Fruit fly (Drosophila melanogaster) whole organism, embryonic: Measurements from ENCODE around the gene ND-B17.

Source experiments
- Abd-B ChIP-seq: fragments of 200-800 bp; sonication (Bioruptor generic); optimal IDR thresholded peaks from 2 replicates; lab custom pipeline; 2018; ENCODE audit warnings: missing biosample characterization, mild to moderate bottlenecking, missing genetic modification characterization, moderate library complexity
- Atf-2 ChIP-seq: fragments of 200-800 bp; sonication (Bioruptor generic); optimal IDR thresholded peaks from 2 replicates; lab custom pipeline; 2016; ENCODE audit warnings: missing biosample characterization, missing genetic modification characterization
- CG12071 ChIP-seq: fragments of 200-800 bp; sonication (Bioruptor generic); optimal IDR thresholded peaks from 3 replicates; lab custom pipeline; 2018; ENCODE audit warnings: missing biosample characterization, mild to moderate bottlenecking, missing genetic modification characterization
- CG12219 ChIP-seq: fragments of 200-800 bp; sonication (Bioruptor generic); optimal IDR thresholded peaks from 3 replicates; lab custom pipeline; 2018; ENCODE audit warnings: missing biosample characterization, mild to moderate bottlenecking, missing genetic modification characterization
- CG1233 ChIP-seq: fragments of 200-800 bp; sonication (Bioruptor generic); optimal IDR thresholded peaks from 4 replicates; lab custom pipeline; 2018; ENCODE audit warnings: missing biosample characterization, mild to moderate bottlenecking, missing genetic modification characterization
- CG14441 ChIP-seq: fragments of 200-800 bp; sonication (Bioruptor generic); IDR thresholded peaks from 2 replicates; pipeline ENCODE4 v1.3.6; 2022; ENCODE audit warnings: missing biosample characterization, missing genetic modification characterization
- CG1529 ChIP-seq: fragments of 200-800 bp; sonication (Bioruptor generic); optimal IDR thresholded peaks from 3 replicates; lab custom pipeline; 2018; ENCODE audit warnings: missing biosample characterization, missing genetic modification characterization
- CG17912 ChIP-seq: fragments of 200-800 bp; sonication (Bioruptor generic); optimal IDR thresholded peaks from 2 replicates; lab custom pipeline; 2018; ENCODE audit warnings: missing biosample characterization, mild to moderate bottlenecking, missing genetic modification characterization
- CG18011 ChIP-seq: fragments of 200-800 bp; sonication (Bioruptor generic); optimal IDR thresholded peaks from 2 replicates; lab custom pipeline; 2017; ENCODE audit warnings: missing biosample characterization, missing genetic modification characterization, mild to moderate bottlenecking, moderate library complexity, missing genotype
- CG1832 ChIP-seq: fragments of 200-800 bp; sonication (Bioruptor generic); optimal IDR thresholded peaks from 2 replicates; lab custom pipeline; 2017; ENCODE audit warnings: missing biosample characterization, mild to moderate bottlenecking, missing genetic modification characterization, inconsistent platforms
- CG2120 ChIP-seq: fragments of 200-800 bp; sonication (Bioruptor generic); optimal IDR thresholded peaks from 3 replicates; lab custom pipeline; 2016; ENCODE audit warnings: missing biosample characterization, missing genetic modification characterization
- CG2129 ChIP-seq: fragments of 200-800 bp; sonication (Bioruptor generic); IDR thresholded peaks from 2 replicates; pipeline ENCODE4 v1.3.6; 2022; ENCODE audit warnings: missing biosample characterization, missing genetic modification characterization; ENCODE audit not compliant: partially characterized antibody
- CG2678 ChIP-seq: fragments of 200-800 bp; sonication (Bioruptor generic); optimal IDR thresholded peaks from 3 replicates; lab custom pipeline; 2019; ENCODE audit warnings: missing biosample characterization, mild to moderate bottlenecking, missing genetic modification characterization, moderate library complexity
- CG3065 ChIP-seq: fragments of 200-800 bp; sonication (Bioruptor generic); optimal IDR thresholded peaks from 2 replicates; lab custom pipeline; 2016; ENCODE audit warnings: missing biosample characterization, missing genetic modification characterization
- CG31224 ChIP-seq: fragments of 200-800 bp; sonication (Bioruptor generic); IDR thresholded peaks from 2 replicates; pipeline ENCODE4 v1.3.6; 2022; ENCODE audit warnings: missing biosample characterization, missing genetic modification characterization
- CG31365 ChIP-seq: fragments of 200-800 bp; sonication (Bioruptor generic); optimal IDR thresholded peaks from 2 replicates; lab custom pipeline; 2018; ENCODE audit warnings: missing biosample characterization, mild to moderate bottlenecking, missing genetic modification characterization
- CG32532 ChIP-seq: fragments of 200-800 bp; sonication (Bioruptor generic); IDR thresholded peaks from 2 replicates; pipeline ENCODE4 v1.3.6; 2022; ENCODE audit warnings: missing biosample characterization, missing genetic modification characterization
- CG34224 ChIP-seq: fragments of 200-800 bp; sonication (Bioruptor generic); IDR thresholded peaks from 3 replicates; pipeline ENCODE4 v1.3.6; 2022; ENCODE audit warnings: missing biosample characterization, missing genetic modification characterization; ENCODE audit not compliant: partially characterized antibody
- CG4424 ChIP-seq: fragments of 200-800 bp; sonication (Bioruptor generic); optimal IDR thresholded peaks from 3 replicates; lab custom pipeline; 2016; ENCODE audit warnings: missing biosample characterization, missing genetic modification characterization
- CG6689 ChIP-seq: fragments of 200-800 bp; sonication (Bioruptor generic); IDR thresholded peaks from 2 replicates; pipeline ENCODE4 v1.3.6; 2022; ENCODE audit warnings: missing biosample characterization, missing genetic modification characterization
- CG6791 ChIP-seq: fragments of 200-800 bp; sonication (Bioruptor generic); IDR thresholded peaks from 3 replicates; pipeline ENCODE4 v1.3.6; 2022; ENCODE audit warnings: missing biosample characterization, missing genetic modification characterization; ENCODE audit not compliant: partially characterized antibody
- CG7839 ChIP-seq: fragments of 200-800 bp; sonication (Bioruptor generic); optimal IDR thresholded peaks from 3 replicates; lab custom pipeline; 2018; ENCODE audit warnings: missing biosample characterization, mild to moderate bottlenecking, missing genetic modification characterization, moderate library complexity
- CkIIα-i1 ChIP-seq: fragments of 200-800 bp; sonication (Bioruptor generic); IDR thresholded peaks from 2 replicates; pipeline ENCODE4 v1.3.6; 2022; ENCODE audit warnings: missing biosample characterization, missing genetic modification characterization
- Dref ChIP-seq: fragments of 200-800 bp; sonication (Bioruptor generic); IDR thresholded peaks from 2 replicates; pipeline ENCODE4 v1.3.6; 2022; ENCODE audit warnings: missing biosample characterization, missing genetic modification characterization
- Eip74EF ChIP-seq, 2 experiments: fragments of 200-800 bp in 1 of 2; fragments of >200 bp in 1 of 2; sonication (Bioruptor generic) in 1 of 2; optimal IDR thresholded peaks; 2 replicates each; lab custom pipeline; 2017 to 2019; ENCODE audit warnings: missing biosample characterization in 2 of 2, missing genetic modification characterization in 2 of 2, mild to moderate bottlenecking in 1 of 2, moderate library complexity in 1 of 2
- Ets65A ChIP-seq: fragments of 200-800 bp; sonication (Bioruptor generic); peaks from one replicate; lab custom pipeline; 2016; ENCODE audit warnings: missing biosample characterization, missing genetic modification characterization
- H15 ChIP-seq: fragments of 200-800 bp; sonication (Bioruptor generic); IDR thresholded peaks from 3 replicates; pipeline ENCODE4 v1.3.6; 2022; ENCODE audit warnings: missing biosample characterization, missing genetic modification characterization
- H2.0 ChIP-seq: fragments of 200-800 bp; sonication (Bioruptor generic); IDR thresholded peaks from 2 replicates; pipeline ENCODE4 v1.3.6; 2022; ENCODE audit warnings: missing biosample characterization, missing genetic modification characterization
- HmgD ChIP-seq: fragments of 200-800 bp; sonication (Bioruptor generic); optimal IDR thresholded peaks from 3 replicates; lab custom pipeline; 2016; ENCODE audit warnings: missing biosample characterization, missing genetic modification characterization
- Pdp1 ChIP-seq, 2 experiments: fragments of 200-800 bp; sonication (Bioruptor generic); optimal IDR thresholded peaks; 3 replicates each; lab custom pipeline; 2016; ENCODE audit warnings: missing biosample characterization in 2 of 2, missing genetic modification characterization in 2 of 2, mild to moderate bottlenecking in 1 of 2, moderate library complexity in 1 of 2
- Ravus ChIP-seq: fragments of 200-800 bp; sonication (Bioruptor generic); IDR thresholded peaks from 2 replicates; pipeline ENCODE4 v1.3.6; 2022; ENCODE audit warnings: missing biosample characterization, missing genetic modification characterization
- Sox102F ChIP-seq: fragments of 200-800 bp; sonication (Bioruptor generic); optimal IDR thresholded peaks from 2 replicates; lab custom pipeline; 2018; ENCODE audit warnings: missing biosample characterization, mild to moderate bottlenecking, missing genetic modification characterization, moderate library complexity
- Vsx1 ChIP-seq: fragments of 200-800 bp; sonication (Bioruptor generic); optimal IDR thresholded peaks from 2 replicates; lab custom pipeline; 2017; ENCODE audit warnings: missing biosample characterization, mild to moderate bottlenecking, missing genetic modification characterization, missing genetic modification reagents
- bbx ChIP-seq: fragments of 200-800 bp; sonication (Bioruptor generic); IDR thresholded peaks from 2 replicates; pipeline ENCODE4 v1.3.6; 2022; ENCODE audit warnings: missing biosample characterization, missing genetic modification characterization; ENCODE audit not compliant: partially characterized antibody
- btn ChIP-seq: fragments of 200-800 bp; sonication (Bioruptor generic); optimal IDR thresholded peaks from 2 replicates; lab custom pipeline; 2016; ENCODE audit warnings: missing biosample characterization, missing genetic modification characterization
- gcm ChIP-seq: fragments of 200-800 bp; sonication (Bioruptor generic); optimal IDR thresholded peaks from 2 replicates; lab custom pipeline; 2019; ENCODE audit warnings: missing biosample characterization, mild to moderate bottlenecking, missing genetic modification characterization, moderate library complexity
- hkb ChIP-seq, 2 experiments: fragments of 200-800 bp in 1 of 2; fragments of >200 bp in 1 of 2; sonication (Bioruptor generic) in 1 of 2; IDR thresholded peaks in 1 of 2; optimal IDR thresholded peaks in 1 of 2; 2 replicates each; pipeline versions ENCODE4 v1.3.6 to Lab custom; 2017 to 2022; ENCODE audit warnings: missing biosample characterization in 1 of 2, missing genetic modification characterization in 1 of 2
- lbe ChIP-seq: fragments of 200-800 bp; sonication (Bioruptor generic); optimal IDR thresholded peaks from 2 replicates; lab custom pipeline; 2016; ENCODE audit warnings: missing biosample characterization, mild to moderate bottlenecking, missing genetic modification characterization
- mld ChIP-seq: fragments of 200-800 bp; sonication (Bioruptor generic); IDR thresholded peaks from 3 replicates; pipeline ENCODE4 v1.3.6; 2022; ENCODE audit warnings: missing biosample characterization, missing genetic modification characterization; ENCODE audit not compliant: partially characterized antibody
- nau ChIP-seq: fragments of 200-800 bp; sonication (Bioruptor generic); optimal IDR thresholded peaks from 3 replicates; lab custom pipeline; 2017; ENCODE audit warnings: missing biosample characterization, mild to moderate bottlenecking, missing genetic modification characterization, missing genetic modification reagents
- nerfin-1 ChIP-seq: fragments of 200-800 bp; sonication (Bioruptor generic); optimal IDR thresholded peaks from 3 replicates; lab custom pipeline; 2019; ENCODE audit warnings: missing biosample characterization, mild to moderate bottlenecking, missing genetic modification characterization, moderate library complexity
- sens-2 ChIP-seq: fragments of 200-800 bp; sonication (Bioruptor generic); IDR thresholded peaks from 2 replicates; pipeline ENCODE4 v1.3.6; 2022; ENCODE audit warnings: missing biosample characterization, missing genetic modification characterization
- so ChIP-seq: fragments of 200-800 bp; sonication (Bioruptor generic); IDR thresholded peaks from 3 replicates; pipeline ENCODE4 v1.3.6; 2022; ENCODE audit warnings: missing biosample characterization, missing genetic modification characterization
- sob ChIP-seq: fragments of 200-800 bp; sonication (Bioruptor generic); IDR thresholded peaks from 2 replicates; pipeline ENCODE4 v1.3.6; 2022; ENCODE audit warnings: missing biosample characterization, missing genetic modification characterization
- tap ChIP-seq: fragments of 200-800 bp; optimal IDR thresholded peaks from 3 replicates; lab custom pipeline; 2019; ENCODE audit warnings: missing biosample characterization, mild to moderate bottlenecking, missing genetic modification characterization, moderate library complexity
- twi ChIP-seq: fragments of 200-800 bp; optimal IDR thresholded peaks from 2 replicates; lab custom pipeline; 2019; ENCODE audit warnings: missing biosample characterization, mild to moderate bottlenecking, missing genetic modification characterization, moderate library complexity
- tx ChIP-seq: fragments of 200-800 bp; sonication (Bioruptor generic); optimal IDR thresholded peaks from 2 replicates; lab custom pipeline; 2016; ENCODE audit warnings: missing biosample characterization, missing genetic modification characterization
- unc-4 ChIP-seq: fragments of 200-800 bp; sonication (Bioruptor generic); IDR thresholded peaks from 2 replicates; pipeline ENCODE4 v1.3.6; 2022; ENCODE audit warnings: missing biosample characterization, missing genetic modification characterization; ENCODE audit not compliant: partially characterized antibody
- vnd ChIP-seq: fragments of 200-800 bp; sonication (Bioruptor generic); IDR thresholded peaks from 3 replicates; pipeline ENCODE4 v1.3.6; 2022; ENCODE audit warnings: missing biosample characterization, missing genetic modification characterization; ENCODE audit not compliant: partially characterized antibody
- vvl ChIP-seq: fragments of 200-800 bp; sonication (Bioruptor generic); IDR thresholded peaks from 2 replicates; pipeline ENCODE4 v1.3.6; 2022; ENCODE audit warnings: missing biosample characterization, missing genetic modification characterization

The ND-B17 gene

dm6 chr2L:15752096-15752495, 1.2 kb upstream of the ND-B17 start, which contains the start of gene Mtr4 (continued):
- TF ChIP-seq CG1529 (GFP tag; lab: Kevin White, UChicago): no peak
- TF ChIP-seq mld (GFP tag; lab: Robert Waterston, UW): no peak
- no peak for TF ChIP-seq CG32532 (GFP tag; lab: Robert Waterston, UW)
- no peak for TF ChIP-seq Atf-2 (GFP tag; lab: Kevin White, UChicago)
- no peak for TF ChIP-seq sens-2 (GFP tag; lab: Robert Waterston, UW)
- no peak for TF ChIP-seq HmgD (GFP tag; lab: Kevin White, UChicago)
- no peak for TF ChIP-seq CG2120 (GFP tag; lab: Kevin White, UChicago)
- TF ChIP-seq bbx (GFP tag; lab: Robert Waterston, UW): peak; percentile 67
- TF ChIP-seq sob (GFP tag; lab: Robert Waterston, UW): no peak
- no peak for TF ChIP-seq CG1233 (GFP tag; lab: Kevin White, UChicago)
- TF ChIP-seq CG12071 (GFP tag; lab: Kevin White, UChicago): no peak
- TF ChIP-seq Vsx1 (GFP tag; lab: Kevin White, UChicago): no peak
- no peak for TF ChIP-seq CG4424 (GFP tag; lab: Kevin White, UChicago)
- TF ChIP-seq gcm (GFP tag; lab: Kevin White, UChicago): no peak
- no peak for TF ChIP-seq CG3065 (GFP tag; lab: Kevin White, UChicago)
- no peak for TF ChIP-seq Abd-B (GFP tag; lab: Kevin White, UChicago)
- peak; percentile 79 for TF ChIP-seq Dref
- TF ChIP-seq CG1832 (GFP tag; lab: Kevin White, UChicago): no peak
- no peak for TF ChIP-seq tx (GFP tag; lab: Kevin White, UChicago)
- 0 out of 2 replicates have a peak, but pooled peaks have one; percentile 17 for TF ChIP-seq unc-4
- TF ChIP-seq hkb (optimal IDR thresholded peaks at IDR 0.05; lab: Kevin White, UChicago): no peak
- no peak for TF ChIP-seq hkb (GFP tag; IDR thresholded peaks at IDR 0.05; lab: Robert Waterston, UW)
- no peak for TF ChIP-seq CG31224 (GFP tag; lab: Robert Waterston, UW)
- TF ChIP-seq lbe: no peak
- TF ChIP-seq CG14441: no peak
- TF ChIP-seq CG31365: no peak
- no peak for TF ChIP-seq CG2129 (GFP tag; lab: Robert Waterston, UW)
- TF ChIP-seq vvl: no peak
- no peak for TF ChIP-seq twi (tag; lab: Kevin White, UChicago)
- TF ChIP-seq CG18011 (GFP tag; lab: Kevin White, UChicago): no peak
- peak; percentile 44; the same call in 1 of the 3 replicates for TF ChIP-seq CG6791 (GFP tag; lab: Robert Waterston, UW)
- no peak for TF ChIP-seq nau (GFP tag; lab: Kevin White, UChicago)
- no peak for TF ChIP-seq CG6689 (GFP tag; lab: Robert Waterston, UW)
- TF ChIP-seq Eip74EF (GFP tag; optimal IDR thresholded peaks at IDR 0.05; lab: Kevin White, UChicago): no peak
- TF ChIP-seq CkIIα-i1 (GFP tag; lab: Robert Waterston, UW): no peak
- TF ChIP-seq CG34224 (GFP tag; lab: Robert Waterston, UW): peak; percentile 64
- TF ChIP-seq CG7839 (tag; lab: Kevin White, UChicago): no peak
- TF ChIP-seq Ets65A (GFP tag; lab: Kevin White, UChicago): no peak
- TF ChIP-seq btn: no peak
- TF ChIP-seq Ravus (GFP tag; lab: Robert Waterston, UW): no peak
- TF ChIP-seq CG17912 (GFP tag; lab: Kevin White, UChicago): no peak
- TF ChIP-seq tap: no peak
- TF ChIP-seq vnd (GFP tag; lab: Robert Waterston, UW): no peak
- TF ChIP-seq CG12219: no peak
- no peak for TF ChIP-seq H2.0
- no peak for TF ChIP-seq Sox102F (GFP tag; lab: Kevin White, UChicago)
- TF ChIP-seq nerfin-1 (tag; lab: Kevin White, UChicago): no peak
- no peak for TF ChIP-seq CG2678 (tag; lab: Kevin White, UChicago)
- TF ChIP-seq Pdp1 (GFP tag; optimal IDR thresholded peaks at IDR 0.05; lab: Kevin White, UChicago): no peak
- TF ChIP-seq so (GFP tag; lab: Robert Waterston, UW): no peak
- no peak for TF ChIP-seq H15 (GFP tag; lab: Robert Waterston, UW)
